Fruit fly (Drosophila melanogaster) whole organism, embryonic: ENCODE measurements around the gene Ced-12.

ENCODE experiments used
- Atf3 ChIP-seq: fragments of 200-800 bp; sonication (Bioruptor generic); optimal IDR thresholded peaks from 3 replicates; lab custom pipeline; 2016; ENCODE audit warnings: missing biosample characterization, missing genetic modification characterization
- CG10543 ChIP-seq: fragments of 200-800 bp; sonication (Bioruptor generic); optimal IDR thresholded peaks from 3 replicates; lab custom pipeline; 2017; ENCODE audit warnings: missing biosample characterization, mild to moderate bottlenecking, missing genetic modification characterization, moderate library complexity
- CG11696 ChIP-seq: fragments of 200-800 bp; sonication (Bioruptor generic); IDR thresholded peaks from 2 replicates; pipeline ENCODE4 v1.3.6; 2022; ENCODE audit warnings: missing biosample characterization, missing genetic modification characterization
- CG12071 ChIP-seq: fragments of 200-800 bp; sonication (Bioruptor generic); optimal IDR thresholded peaks from 3 replicates; lab custom pipeline; 2018; ENCODE audit warnings: missing biosample characterization, mild to moderate bottlenecking, missing genetic modification characterization
- CG13123 ChIP-seq: fragments of 200-800 bp; sonication (Bioruptor generic); optimal IDR thresholded peaks from 2 replicates; lab custom pipeline; 2016; ENCODE audit warnings: missing biosample characterization, missing genetic modification characterization
- CG14710 ChIP-seq: fragments of 200-800 bp; sonication (Bioruptor generic); optimal IDR thresholded peaks from 3 replicates; lab custom pipeline; 2019; ENCODE audit warnings: missing biosample characterization, mild to moderate bottlenecking, missing genetic modification characterization, moderate library complexity
- CG15696 ChIP-seq: fragments of 200-800 bp; sonication (Bioruptor generic); optimal IDR thresholded peaks from 2 replicates; lab custom pipeline; 2019; ENCODE audit warnings: missing biosample characterization, mild to moderate bottlenecking, missing genetic modification characterization, moderate library complexity
- CG1603 ChIP-seq: fragments of 200-800 bp; sonication (Bioruptor generic); optimal IDR thresholded peaks from 2 replicates; lab custom pipeline; 2019; ENCODE audit warnings: missing biosample characterization, mild to moderate bottlenecking, missing genetic modification characterization, moderate library complexity
- CG16779 ChIP-seq: fragments of 200-800 bp; sonication (Bioruptor generic); IDR thresholded peaks from 2 replicates; pipeline ENCODE4 v1.3.6; 2022; ENCODE audit warnings: missing biosample characterization, missing genetic modification characterization
- CG33557 ChIP-seq: fragments of 200-800 bp; sonication (Bioruptor generic); optimal IDR thresholded peaks from 2 replicates; lab custom pipeline; 2019; ENCODE audit warnings: missing biosample characterization, mild to moderate bottlenecking, missing genetic modification characterization, moderate library complexity
- CG3847 ChIP-seq: fragments of 200-800 bp; sonication (Bioruptor generic); IDR thresholded peaks from 2 replicates; pipeline ENCODE4 v1.3.6; 2022; ENCODE audit warnings: missing biosample characterization, missing genetic modification characterization
- CG42726 ChIP-seq: fragments of 200-800 bp; sonication (Bioruptor generic); IDR thresholded peaks from 2 replicates; pipeline ENCODE4 v1.3.6; 2022; ENCODE audit warnings: missing biosample characterization, missing genetic modification characterization; ENCODE audit not compliant: partially characterized antibody
- CG8388 ChIP-seq: fragments of 200-800 bp; sonication (Bioruptor generic); optimal IDR thresholded peaks from 2 replicates; lab custom pipeline; 2019; ENCODE audit warnings: missing biosample characterization, mild to moderate bottlenecking, missing genetic modification characterization, moderate library complexity
- CG9797 ChIP-seq: fragments of 200-800 bp; sonication (Bioruptor generic); optimal IDR thresholded peaks from 3 replicates; lab custom pipeline; 2018; ENCODE audit warnings: missing biosample characterization, mild to moderate bottlenecking, missing genetic modification characterization
- CHES-1-like ChIP-seq: fragments of 200-800 bp; sonication (Bioruptor generic); optimal IDR thresholded peaks from 2 replicates; lab custom pipeline; 2016; ENCODE audit warnings: missing biosample characterization, missing genetic modification characterization
- Camta ChIP-seq: fragments of 200-800 bp; sonication (Bioruptor generic); optimal IDR thresholded peaks from 2 replicates; lab custom pipeline; 2016; ENCODE audit warnings: missing biosample characterization, missing genetic modification characterization
- Chrac-16 ChIP-seq: fragments of 200-800 bp; sonication (Bioruptor generic); optimal IDR thresholded peaks from 3 replicates; lab custom pipeline; 2016; ENCODE audit warnings: missing biosample characterization, missing genetic modification characterization
- D19A ChIP-seq: fragments of 200-800 bp; optimal IDR thresholded peaks from 3 replicates; lab custom pipeline; 2019; ENCODE audit warnings: missing biosample characterization, mild to moderate bottlenecking, missing genetic modification characterization, moderate library complexity
- Dip2 ChIP-seq: fragments of 200-800 bp; sonication (Bioruptor generic); IDR thresholded peaks from 2 replicates; pipeline ENCODE4 v1.3.6; 2022; ENCODE audit warnings: missing biosample characterization, missing genetic modification characterization
- Ets65A ChIP-seq: fragments of 200-800 bp; sonication (Bioruptor generic); peaks from one replicate; lab custom pipeline; 2016; ENCODE audit warnings: missing biosample characterization, missing genetic modification characterization
- HLH54F ChIP-seq: fragments of 200-800 bp; sonication (Bioruptor generic); optimal IDR thresholded peaks from 3 replicates; lab custom pipeline; 2016; ENCODE audit warnings: missing biosample characterization, missing genetic modification characterization
- HLHmδ ChIP-seq: fragments of 200-800 bp; sonication (Bioruptor generic); optimal IDR thresholded peaks from 2 replicates; lab custom pipeline; 2018; ENCODE audit warnings: missing biosample characterization, mild to moderate bottlenecking, missing genetic modification characterization, moderate library complexity
- HmgZ ChIP-seq: fragments of 200-800 bp; sonication (Bioruptor generic); optimal IDR thresholded peaks from 2 replicates; lab custom pipeline; 2018; ENCODE audit warnings: missing biosample characterization, mild to moderate bottlenecking, missing genetic modification characterization
- Hmx ChIP-seq: fragments of 200-800 bp; sonication (Bioruptor generic); optimal IDR thresholded peaks from 2 replicates; lab custom pipeline; 2016; ENCODE audit warnings: missing biosample characterization, missing genetic modification characterization
- MBD-R2 ChIP-seq: fragments of 200-800 bp; sonication (Bioruptor generic); IDR thresholded peaks from 2 replicates; pipeline ENCODE4 v1.3.6; 2022; ENCODE audit warnings: missing biosample characterization, missing genetic modification characterization
- MESR4 ChIP-seq: fragments of 200-800 bp; sonication (Bioruptor generic); optimal IDR thresholded peaks from 2 replicates; lab custom pipeline; 2018; ENCODE audit warnings: missing biosample characterization, mild to moderate bottlenecking, missing genetic modification characterization, moderate library complexity
- MTF-1 ChIP-seq: fragments of 200-800 bp; sonication (Bioruptor generic); optimal IDR thresholded peaks from 2 replicates; lab custom pipeline; 2018; ENCODE audit warnings: missing biosample characterization, mild to moderate bottlenecking, missing genetic modification characterization, borderline replicate concordance
- Optix ChIP-seq: fragments of 200-800 bp; sonication (Bioruptor generic); IDR thresholded peaks from 3 replicates; pipeline ENCODE4 v1.3.6; 2022; ENCODE audit warnings: missing biosample characterization, missing genetic modification characterization
- Side ChIP-seq: fragments of 200-800 bp; sonication (Bioruptor generic); optimal IDR thresholded peaks from 2 replicates; lab custom pipeline; 2016; ENCODE audit warnings: missing biosample characterization, missing genetic modification characterization
- Usf ChIP-seq: fragments of 200-800 bp; sonication (Bioruptor generic); optimal IDR thresholded peaks from 2 replicates; lab custom pipeline; 2017; ENCODE audit warnings: missing genotype, missing biosample characterization, missing genetic modification characterization
- Xrp1 ChIP-seq: fragments of 200-800 bp; sonication (Bioruptor generic); IDR thresholded peaks from 2 replicates; pipeline ENCODE4 v1.3.6; 2022; ENCODE audit warnings: missing biosample characterization, missing genetic modification characterization
- da ChIP-seq: fragments of 200-800 bp; sonication (Bioruptor generic); optimal IDR thresholded peaks from 2 replicates; lab custom pipeline; 2016; ENCODE audit warnings: missing biosample characterization, missing genetic modification characterization
- fd64A ChIP-seq: fragments of 200-800 bp; sonication (Bioruptor generic); optimal IDR thresholded peaks from 3 replicates; lab custom pipeline; 2018; ENCODE audit warnings: missing biosample characterization, mild to moderate bottlenecking, missing genetic modification characterization
- fd96Cb ChIP-seq: fragments of 200-800 bp; sonication (Bioruptor generic); optimal IDR thresholded peaks from 2 replicates; lab custom pipeline; 2018; ENCODE audit warnings: missing biosample characterization, mild to moderate bottlenecking, missing genetic modification characterization, moderate library complexity
- grau ChIP-seq: fragments of 200-800 bp; optimal IDR thresholded peaks from 3 replicates; lab custom pipeline; 2019; ENCODE audit warnings: missing biosample characterization, mild to moderate bottlenecking, missing genetic modification characterization, moderate library complexity
- insv ChIP-seq, 2 experiments: fragments of 200-800 bp; sonication (Bioruptor generic); optimal IDR thresholded peaks; 3 replicates each; lab custom pipeline; 2016 to 2018; ENCODE audit warnings: missing biosample characterization in 2 of 2, missing genetic modification characterization in 2 of 2
- nmo ChIP-seq: fragments of 200-800 bp; sonication (Bioruptor generic); optimal IDR thresholded peaks from 2 replicates; lab custom pipeline; 2018; ENCODE audit warnings: missing biosample characterization, mild to moderate bottlenecking, missing genetic modification characterization, moderate library complexity
- pfk ChIP-seq: fragments of 200-800 bp; sonication (Bioruptor generic); optimal IDR thresholded peaks from 2 replicates; lab custom pipeline; 2018; ENCODE audit warnings: missing biosample characterization, mild to moderate bottlenecking, missing genetic modification characterization, moderate library complexity
- phol ChIP-seq: fragments of 200-800 bp; sonication (Bioruptor generic); optimal IDR thresholded peaks from 3 replicates; lab custom pipeline; 2018; ENCODE audit warnings: missing biosample characterization, mild to moderate bottlenecking, missing genetic modification characterization, moderate library complexity
- sd ChIP-seq: fragments of 200-800 bp; sonication (Bioruptor generic); optimal IDR thresholded peaks from 3 replicates; lab custom pipeline; 2018; ENCODE audit warnings: missing biosample characterization, mild to moderate bottlenecking, missing genetic modification characterization, moderate library complexity
- sisA ChIP-seq: fragments of 200-800 bp; sonication (Bioruptor generic); IDR thresholded peaks from 2 replicates; pipeline ENCODE4 v1.3.6; 2022; ENCODE audit warnings: missing biosample characterization, missing genetic modification characterization
- stc ChIP-seq: fragments of 200-800 bp; sonication (Bioruptor generic); IDR thresholded peaks from 2 replicates; pipeline ENCODE4 v1.3.6; 2022; ENCODE audit warnings: missing biosample characterization, missing genetic modification characterization
- stwl ChIP-seq: fragments of 200-800 bp; sonication (Bioruptor generic); optimal IDR thresholded peaks from 3 replicates; lab custom pipeline; 2018; ENCODE audit warnings: missing biosample characterization, mild to moderate bottlenecking, missing genetic modification characterization, moderate library complexity
- tap ChIP-seq: fragments of 200-800 bp; optimal IDR thresholded peaks from 3 replicates; lab custom pipeline; 2019; ENCODE audit warnings: missing biosample characterization, mild to moderate bottlenecking, missing genetic modification characterization, moderate library complexity
- unpg ChIP-seq: fragments of 200-800 bp; sonication (Bioruptor generic); optimal IDR thresholded peaks from 3 replicates; lab custom pipeline; 2018; ENCODE audit warnings: missing biosample characterization, mild to moderate bottlenecking, missing genetic modification characterization, moderate library complexity
- vfl ChIP-seq: fragments of 200-800 bp; sonication (Bioruptor generic); optimal IDR thresholded peaks from 2 replicates; lab custom pipeline; 2016; ENCODE audit warnings: missing biosample characterization, missing genetic modification characterization
- z ChIP-seq: fragments of 200-800 bp; sonication (Bioruptor generic); IDR thresholded peaks from 3 replicates; pipeline ENCODE4 v1.3.6; 2022; ENCODE audit warnings: missing biosample characterization, missing genetic modification characterization
- zf30C ChIP-seq: fragments of 200-800 bp; sonication (Bioruptor generic); optimal IDR thresholded peaks from 3 replicates; lab custom pipeline; 2018; ENCODE audit warnings: missing biosample characterization, mild to moderate bottlenecking, missing genetic modification characterization

Ced-12 gene

dm6 chr2L:12103231-12104210 lies 5.9 kb downstream of the Ced-12 start, which contains the start of the genes Patsas and ThrRS (continued):
- TF ChIP-seq MTF-1 (GFP tag; lab: Kevin White, UChicago) (peak; percentile 50), Dip2 (peak; percentile 32; the same call in 1 of the 2 replicates), CG16779 (GFP tag; lab: Robert Waterston, UW) (no peak), vfl (GFP tag; lab: Kevin White, UChicago) (peak; percentile 76), CG12071 (GFP tag; lab: Kevin White, UChicago) (peak; percentile 24), stc (GFP tag; lab: Robert Waterston, UW) (peak; percentile 65), fd96Cb (peak; percentile 88), Camta (GFP tag; lab: Kevin White, UChicago) (peak; percentile 61), grau (peak; percentile 87), CG13123 (peak; percentile 63), stwl (tag; lab: Kevin White, UChicago) (peak; percentile 70), MBD-R2 (peak; percentile 34; the same call in 1 of the 2 replicates), CHES-1-like (GFP tag; lab: Kevin White, UChicago) (peak; percentile 55), CG15696 (peak; percentile 85), sisA (GFP tag; lab: Robert Waterston, UW) (peak; percentile 86), CG8388 (GFP tag; lab: Kevin White, UChicago) (peak; percentile 77), CG11696 (peak; percentile 58), CG33557 (GFP tag; lab: Kevin White, UChicago) (peak; percentile 75), da (GFP tag; lab: Kevin White, UChicago) (no peak), MESR4 (GFP tag; lab: Kevin White, UChicago) (peak; percentile 87), CG9797 (GFP tag; lab: Kevin White, UChicago) (peak; percentile 70), HLH54F (GFP tag; lab: Kevin White, UChicago) (peak; percentile 78), insv (GFP tag; optimal IDR thresholded peaks at IDR 0.05; lab: Kevin White, UChicago) (peak in 1 of 2 experiments; percentile 30), z (GFP tag; lab: Robert Waterston, UW) (no peak), Ets65A (GFP tag; lab: Kevin White, UChicago) (peak; percentile 99), D19A (peak; percentile 70), sd (tag; lab: Kevin White, UChicago) (peak; percentile 61), Optix (GFP tag; lab: Robert Waterston, UW) (peak; percentile 53; the same call in 1 of the 3 replicates), HLHmδ (GFP tag; lab: Kevin White, UChicago) (no peak), Xrp1 (GFP tag; lab: Robert Waterston, UW) (peak; percentile 82), CG3847 (GFP tag; lab: Robert Waterston, UW) (peak; percentile 90), Usf (GFP tag; lab: Kevin White, UChicago) (peak; percentile 83), CG42726 (GFP tag; lab: Robert Waterston, UW) (no peak), nmo (GFP tag; lab: Kevin White, UChicago) (peak; percentile 94), fd64A (GFP tag; lab: Kevin White, UChicago) (no peak), unpg (GFP tag; lab: Kevin White, UChicago) (peak; percentile 91), Atf3 (GFP tag; lab: Kevin White, UChicago) (peak; percentile 73), Chrac-16 (GFP tag; lab: Kevin White, UChicago) (peak; percentile 85), CG10543 (peak; percentile 87), tap (no peak), CG1603 (tag; lab: Kevin White, UChicago) (peak; percentile 65), Side (GFP tag; lab: Kevin White, UChicago) (peak; percentile 49), zf30C (GFP tag; lab: Kevin White, UChicago) (no peak), Hmx (peak; percentile 41), phol (tag; lab: Kevin White, UChicago) (peak; percentile 93), HmgZ (tag; lab: Kevin White, UChicago) (peak; percentile 52), pfk (GFP tag; lab: Kevin White, UChicago) (no peak), CG14710 (peak; percentile 92)
